Worm (Caenorhabditis elegans) whole organism, L4 larva: Measurements from ENCODE around the gene B0294.3.

Source experiments
- F26F4.8 ChIP-seq: fragments of 200-800 bp; sonication (Bioruptor generic); conservative IDR thresholded peaks from 2 replicates; pipeline ENCODE4 v1.3.6; 2022; ENCODE audit warnings: missing genetic modification characterization, missing compliant biosample characterization
- F44E2.7 ChIP-seq: fragments of 200-800 bp; sonication (Bioruptor generic); IDR thresholded peaks from 2 replicates; pipeline ENCODE4 v2.1.2; 2022; ENCODE audit warnings: missing genetic modification characterization, missing compliant biosample characterization
- Y105C5A.15 ChIP-seq: fragments of 200-800 bp; sonication (Bioruptor generic); IDR thresholded peaks from 2 replicates; pipeline ENCODE4 v1.3.6; 2022; ENCODE audit warnings: missing genetic modification characterization, missing compliant biosample characterization
- ZK337.2 ChIP-seq: fragments of 200-800 bp; sonication (Bioruptor generic); IDR thresholded peaks from 2 replicates; pipeline ENCODE4 v1.3.6; 2022; ENCODE audit warnings: missing genetic modification reagents, missing genetic modification characterization, missing compliant biosample characterization
- aha-1 ChIP-seq: fragments of 150-350 bp; peaks from one replicate; lab custom pipeline; 2014; ENCODE audit warnings: missing biosample characterization, missing genetic modification characterization
- aly-2 ChIP-seq: sonication (generic microtip); optimal IDR thresholded peaks from 2 replicates; lab custom pipeline; 2018; ENCODE audit warnings: missing biosample characterization, missing genetic modification characterization
- ceh-28 ChIP-seq: fragments of 150-350 bp; optimal IDR thresholded peaks from 2 replicates; lab custom pipeline; 2014; ENCODE audit warnings: missing biosample characterization, missing genetic modification reagents, missing genetic modification characterization
- ceh-32 ChIP-seq: sonication (generic microtip); optimal IDR thresholded peaks from 2 replicates; lab custom pipeline; 2016; ENCODE audit warnings: mild to moderate bottlenecking, missing genetic modification characterization, missing compliant biosample characterization; ENCODE audit not compliant: poor library complexity
- ceh-44 ChIP-seq: fragments of 200-800 bp; sonication (Bioruptor generic); IDR thresholded peaks from 2 replicates; pipeline ENCODE4 v1.3.6; 2022; ENCODE audit warnings: missing genetic modification reagents, missing genetic modification characterization, missing compliant biosample characterization
- ceh-62 ChIP-seq: sonication (generic microtip); optimal IDR thresholded peaks from 2 replicates; lab custom pipeline; 2017; ENCODE audit warnings: missing biosample characterization, missing genetic modification characterization
- cey-2 ChIP-seq: sonication (generic microtip); optimal IDR thresholded peaks from 3 replicates; lab custom pipeline; 2017; ENCODE audit warnings: missing genetic modification characterization, mild to moderate bottlenecking, missing compliant biosample characterization, antibody characterized with exemption, borderline replicate concordance; ENCODE audit not compliant: insufficient read depth
- dmd-8 ChIP-seq: fragments of 200-800 bp; sonication (Bioruptor generic); IDR thresholded peaks from 2 replicates; pipeline ENCODE4 v1.3.6; 2022; ENCODE audit warnings: missing genetic modification characterization, missing compliant biosample characterization
- dmd-9 ChIP-seq: fragments of 200-800 bp; sonication (Bioruptor generic); IDR thresholded peaks from 2 replicates; pipeline ENCODE4 v1.3.6; 2022; ENCODE audit warnings: missing genetic modification reagents, missing genetic modification characterization, missing compliant biosample characterization
- dpl-1 ChIP-seq: fragments of 150-350 bp; optimal IDR thresholded peaks from 2 replicates; lab custom pipeline; 2014; ENCODE audit warnings: missing biosample characterization, missing genetic modification reagents, missing genetic modification characterization
- duxl-1 ChIP-seq: sonication (generic microtip); optimal IDR thresholded peaks from 2 replicates; lab custom pipeline; 2016; ENCODE audit warnings: mild to moderate bottlenecking, missing genetic modification characterization, moderate library complexity, missing compliant biosample characterization; ENCODE audit not compliant: poor library complexity
- egl-27 ChIP-seq: sonication (generic microtip); optimal IDR thresholded peaks from 3 replicates; lab custom pipeline; 2017; ENCODE audit warnings: missing biosample characterization, missing genetic modification reagents, missing genetic modification characterization
- fkh-10 ChIP-seq: fragments of 150-350 bp; optimal IDR thresholded peaks from 2 replicates; lab custom pipeline; 2014; ENCODE audit warnings: missing biosample characterization, missing genetic modification reagents, missing genetic modification characterization
- gei-8 ChIP-seq: fragments of 200-800 bp; sonication (Bioruptor generic); optimal IDR thresholded peaks from 2 replicates; lab custom pipeline; 2018; ENCODE audit warnings: mild to moderate bottlenecking, missing genetic modification characterization, missing compliant biosample characterization
- hif-1 ChIP-seq, 2 experiments: sonication (generic microtip); optimal IDR thresholded peaks; 2 replicates each; lab custom pipeline; 2016 to 2017; ENCODE audit warnings: missing compliant biosample characterization in 2 of 2, missing genetic modification characterization in 2 of 2, missing genetic modification reagents in 2 of 2, missing genotype in 2 of 2, mild to moderate bottlenecking in 1 of 2
- hlh-11 ChIP-seq: fragments of 200-800 bp; sonication (Bioruptor generic); optimal IDR thresholded peaks from 2 replicates; lab custom pipeline; 2018; ENCODE audit warnings: mild to moderate bottlenecking, missing genetic modification characterization, missing compliant biosample characterization
- hlh-30 ChIP-seq: sonication (generic microtip); optimal IDR thresholded peaks from 2 replicates; lab custom pipeline; 2017; ENCODE audit warnings: antibody characterized with exemption, mild to moderate bottlenecking, missing genetic modification characterization, missing compliant biosample characterization; ENCODE audit not compliant: insufficient read depth
- hmg-1.1 ChIP-seq: fragments of 200-800 bp; sonication (Bioruptor generic); IDR thresholded peaks from 2 replicates; pipeline ENCODE4 v1.3.6; 2022; ENCODE audit warnings: missing genetic modification reagents, missing genetic modification characterization, missing compliant biosample characterization
- lim-7 ChIP-seq: fragments of 200-800 bp; sonication (Bioruptor generic); IDR thresholded peaks from 2 replicates; pipeline ENCODE4 v1.3.6; 2022; ENCODE audit warnings: missing genetic modification characterization, missing compliant biosample characterization
- lir-3 ChIP-seq: sonication (generic microtip); optimal IDR thresholded peaks from 2 replicates; lab custom pipeline; 2016; ENCODE audit warnings: mild to moderate bottlenecking, missing genetic modification characterization, missing compliant biosample characterization
- lsy-2 ChIP-seq, 2 experiments: fragments of 150-350 bp in 1 of 2; sonication (generic microtip) in 1 of 2; optimal IDR thresholded peaks; 2 replicates each; lab custom pipeline; 2014 to 2017; ENCODE audit warnings: missing biosample characterization in 2 of 2, missing genetic modification characterization in 2 of 2
- madf-9 ChIP-seq: fragments of 200-800 bp; sonication (Bioruptor generic); conservative IDR thresholded peaks from 2 replicates; pipeline ENCODE4 v1.3.6; 2022; ENCODE audit warnings: missing genetic modification reagents, missing genetic modification characterization, missing compliant biosample characterization
- mdl-1 ChIP-seq, 2 experiments: fragments of 150-350 bp in 1 of 2; sonication (generic microtip) in 1 of 2; optimal IDR thresholded peaks; 2 replicates each; lab custom pipeline; 2014 to 2017; ENCODE audit warnings: missing biosample characterization in 2 of 2, missing genetic modification characterization in 2 of 2
- mdt-29 ChIP-seq: fragments of 200-800 bp; sonication (Bioruptor generic); IDR thresholded peaks from 2 replicates; pipeline ENCODE4 v1.3.6; 2022; ENCODE audit warnings: missing genetic modification reagents, missing genetic modification characterization, missing compliant biosample characterization
- mep-1 ChIP-seq: fragments of 150-350 bp; sonication (generic microtip); optimal IDR thresholded peaks from 3 replicates; lab custom pipeline; 2014; ENCODE audit warnings: missing biosample characterization, missing genetic modification characterization
- mes-2 ChIP-seq: sonication (generic microtip); optimal IDR thresholded peaks from 2 replicates; lab custom pipeline; 2016; ENCODE audit warnings: missing genotype, mild to moderate bottlenecking, missing genetic modification characterization, missing compliant biosample characterization; ENCODE audit not compliant: poor library complexity, severe bottlenecking
- nhr-10 ChIP-seq: fragments of 150-350 bp; optimal IDR thresholded peaks from 2 replicates; lab custom pipeline; 2014; ENCODE audit warnings: missing biosample characterization, missing genetic modification characterization
- nhr-11 ChIP-seq: fragments of 150-350 bp; optimal IDR thresholded peaks from 2 replicates; lab custom pipeline; 2014; ENCODE audit warnings: missing biosample characterization, missing genetic modification characterization
- nhr-41 ChIP-seq: fragments of 200-800 bp; sonication (Bioruptor generic); IDR thresholded peaks from 2 replicates; pipeline ENCODE4 v1.3.6; 2022; ENCODE audit warnings: missing genetic modification reagents, missing genetic modification characterization, missing compliant biosample characterization
- nhr-42 ChIP-seq: fragments of 200-800 bp; sonication (Bioruptor generic); IDR thresholded peaks from 2 replicates; pipeline ENCODE4 v1.3.6; 2022; ENCODE audit warnings: missing genetic modification characterization, missing compliant biosample characterization
- nhr-6 ChIP-seq: fragments of 150-350 bp; optimal IDR thresholded peaks from 2 replicates; lab custom pipeline; 2014; ENCODE audit warnings: missing biosample characterization, missing genetic modification characterization
- pha-4 ChIP-seq, 2 experiments: fragments of 150-350 bp in 1 of 2; fragments of 200-800 bp in 1 of 2; sonication (Bioruptor generic) in 1 of 2; IDR thresholded peaks in 1 of 2; optimal IDR thresholded peaks in 1 of 2; 2 replicates each; pipeline versions ENCODE4 v1.3.6 to Lab custom; 2014 to 2022; ENCODE audit warnings: missing genetic modification characterization in 2 of 2, missing genetic modification reagents in 2 of 2, missing biosample characterization in 1 of 2, missing compliant biosample characterization in 1 of 2
- pqm-1 ChIP-seq: sonication (generic microtip); optimal IDR thresholded peaks from 2 replicates; lab custom pipeline; 2017; ENCODE audit warnings: missing biosample characterization, missing genetic modification characterization
- rbr-2 ChIP-seq: sonication (generic microtip); optimal IDR thresholded peaks from 2 replicates; lab custom pipeline; 2016; ENCODE audit warnings: missing genotype, missing genetic modification characterization, missing compliant biosample characterization
- saeg-2 ChIP-seq: fragments of 200-800 bp; sonication (Bioruptor generic); IDR thresholded peaks from 2 replicates; pipeline ENCODE4 v1.3.6; 2022; ENCODE audit warnings: missing genetic modification reagents, missing genetic modification characterization, missing compliant biosample characterization
- set-16 ChIP-seq: fragments of 200-800 bp; sonication (Bioruptor generic); IDR thresholded peaks from 2 replicates; pipeline ENCODE4 v1.3.6; 2022; ENCODE audit warnings: missing genetic modification reagents, missing genetic modification characterization, missing compliant biosample characterization
- skn-1 ChIP-seq: fragments of 150-350 bp; optimal IDR thresholded peaks from 2 replicates; lab custom pipeline; 2014; ENCODE audit warnings: missing biosample characterization, missing genetic modification characterization
- snpc-4 ChIP-seq: fragments of 150-350 bp; optimal IDR thresholded peaks from 2 replicates; lab custom pipeline; 2014; ENCODE audit warnings: missing biosample characterization, missing genetic modification characterization
- tag-97 ChIP-seq: fragments of 200-800 bp; sonication (Bioruptor generic); IDR thresholded peaks from 2 replicates; pipeline ENCODE4 v1.3.6; 2022; ENCODE audit warnings: missing genetic modification characterization, missing compliant biosample characterization
- unc-130 ChIP-seq: sonication (generic microtip); optimal IDR thresholded peaks from 2 replicates; lab custom pipeline; 2016; ENCODE audit warnings: missing genetic modification reagents, missing genetic modification characterization, missing compliant biosample characterization
- vab-7 ChIP-seq: fragments of 200-800 bp; sonication (Bioruptor generic); IDR thresholded peaks from 2 replicates; pipeline ENCODE4 v1.3.6; 2022; ENCODE audit warnings: missing genetic modification reagents, missing genetic modification characterization, missing compliant biosample characterization
- zfp-2 ChIP-seq: sonication (generic microtip); optimal IDR thresholded peaks from 2 replicates; lab custom pipeline; 2016; ENCODE audit warnings: mild to moderate bottlenecking, missing genetic modification characterization, missing compliant biosample characterization
- zip-11 ChIP-seq: fragments of 200-800 bp; sonication (Bioruptor generic); IDR thresholded peaks from 2 replicates; pipeline ENCODE4 v1.3.6; 2022; ENCODE audit warnings: missing genetic modification characterization, missing compliant biosample characterization
- ztf-11 ChIP-seq: fragments of 150-350 bp; optimal IDR thresholded peaks from 2 replicates; lab custom pipeline; 2014; ENCODE audit warnings: missing biosample characterization, missing genetic modification characterization

Gene B0294.3

DNA sequence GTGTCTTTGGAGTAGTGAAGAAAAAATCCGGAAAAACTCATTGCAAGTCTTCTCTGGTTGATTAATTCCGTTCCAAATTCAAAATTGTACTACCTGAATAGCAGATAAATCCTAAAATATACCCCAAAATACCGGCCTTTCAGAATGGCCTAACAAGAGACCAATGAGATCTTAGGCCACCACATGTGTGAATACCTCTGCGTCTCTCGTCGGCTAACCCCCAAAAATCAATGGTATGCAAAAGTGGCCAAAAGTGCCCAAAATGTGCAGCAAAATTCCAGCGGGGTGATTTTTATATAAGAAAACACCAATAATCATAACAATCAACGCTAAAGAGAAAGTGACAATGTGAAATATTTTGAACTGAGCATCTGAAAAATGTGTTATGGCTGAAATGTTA lies 38.4 kb upstream of the B0294.3 start, which contains the start of gene T26C11.9:
TSS of gene T26C11.9 (minus strand) at position 254 of the 400 bp plus-strand sequence.
- no peak for TF ChIP-seq pha-4 (GFP tag; IDR thresholded peaks at IDR 0.05; lab: Robert Waterston, UW)
- TF ChIP-seq pha-4 (tag; optimal IDR thresholded peaks at IDR 0.05; lab: Kevin White, UChicago): no peak
- no peak for TF ChIP-seq unc-130
- no peak for TF ChIP-seq fkh-10 (GFP tag; lab: Kevin White, UChicago)
- no peak for TF ChIP-seq ceh-28
- TF ChIP-seq tag-97 (GFP tag; lab: Robert Waterston, UW): no peak
- TF ChIP-seq nhr-6 (tag; lab: Kevin White, UChicago): peak; percentile 72
- no peak for TF ChIP-seq F26F4.8
- no peak for TF ChIP-seq snpc-4 (tag; lab: Kevin White, UChicago)
- peak; percentile 89 for TF ChIP-seq mes-2
- peak; percentile 28 for TF ChIP-seq dpl-1 (GFP tag; lab: Kevin White, UChicago)
- TF ChIP-seq hmg-1.1 (GFP tag; lab: Robert Waterston, UW): peak; percentile 52; the same call in 1 of the 2 replicates
- TF ChIP-seq zfp-2 (tag; lab: Kevin White, UChicago): no peak
- TF ChIP-seq dmd-9 (GFP tag; lab: Robert Waterston, UW): 0 out of 2 replicates have a peak, but pooled peaks have one; percentile 12
- no peak for TF ChIP-seq mep-1
- peak in 1 of 2 experiments; percentile 3 for TF ChIP-seq lsy-2 (tag; optimal IDR thresholded peaks at IDR 0.05; lab: Kevin White, UChicago)
- TF ChIP-seq duxl-1 (tag; lab: Kevin White, UChicago): peak; percentile 59
- no peak for TF ChIP-seq skn-1 (tag; lab: Kevin White, UChicago)
- TF ChIP-seq gei-8 (GFP tag; lab: Kevin White, UChicago): no peak
- TF ChIP-seq hif-1 (tag; optimal IDR thresholded peaks at IDR 0.05; lab: Kevin White, UChicago): peak in 1 of 2 experiments; percentile 57
- TF ChIP-seq aly-2 (tag; lab: Kevin White, UChicago): no peak
- no peak for TF ChIP-seq ceh-62

ce11 chrX:1856160-1856559 lies 35.8 kb upstream of the B0294.3 start, which contains the start of gene ceh-39:
Gene ceh-39 (minus strand): TSS chrX:1856172.
- TF ChIP-seq aha-1 (tag; lab: Kevin White, UChicago) (peak; percentile 86), vab-7 (0 out of 2 replicates have a peak, but pooled peaks have one; percentile 46), fkh-10 (GFP tag; lab: Kevin White, UChicago) (peak; percentile 42), mep-1 (peak; percentile 70), hlh-30 (tag; lab: Kevin White, UChicago) (peak; percentile 41), saeg-2 (GFP tag; lab: Robert Waterston, UW) (no peak), egl-27 (no peak), rbr-2 (tag; lab: Kevin White, UChicago) (peak; percentile 69), skn-1 (tag; lab: Kevin White, UChicago) (no peak), madf-9 (no peak), F44E2.7 (GFP tag; lab: Robert Waterston, UW) (no peak), set-16 (GFP tag; lab: Robert Waterston, UW) (peak; percentile 75), pqm-1 (no peak), dpl-1 (GFP tag; lab: Kevin White, UChicago) (peak; percentile 69), nhr-11 (tag; lab: Kevin White, UChicago) (peak; percentile 25), lim-7 (GFP tag; lab: Robert Waterston, UW) (no peak), hif-1 (tag; optimal IDR thresholded peaks at IDR 0.05; lab: Kevin White, UChicago) (peak in 1 of 2 experiments; percentile 32), nhr-42 (GFP tag; lab: Robert Waterston, UW) (0 out of 2 replicates have a peak, but pooled peaks have one; percentile 31), ZK337.2 (no peak), nhr-10 (tag; lab: Kevin White, UChicago) (no peak), unc-130 (no peak), cey-2 (tag; lab: Kevin White, UChicago) (no peak), dmd-9 (GFP tag; lab: Robert Waterston, UW) (no peak), nhr-41 (no peak), ceh-32 (no peak), hlh-11 (tag; lab: Kevin White, UChicago) (peak; percentile 35), Y105C5A.15 (0 out of 2 replicates have a peak, but pooled peaks have one; percentile 8), ceh-44 (GFP tag; lab: Robert Waterston, UW) (no peak), dmd-8 (GFP tag; lab: Robert Waterston, UW) (no peak), hmg-1.1 (GFP tag; lab: Robert Waterston, UW) (peak; percentile 68), ztf-11 (tag; lab: Kevin White, UChicago) (no peak), mdl-1 (tag; optimal IDR thresholded peaks at IDR 0.05; lab: Kevin White, UChicago) (peak in 1 of 2 experiments; percentile 41), mdt-29 (GFP tag; lab: Robert Waterston, UW) (no peak), zip-11 (GFP tag; lab: Robert Waterston, UW) (no peak), lir-3 (tag; lab: Kevin White, UChicago) (no peak), F26F4.8 (no peak)
